Worm (Caenorhabditis elegans): Measurements from ENCODE around the gene gst-40.

DNA sequence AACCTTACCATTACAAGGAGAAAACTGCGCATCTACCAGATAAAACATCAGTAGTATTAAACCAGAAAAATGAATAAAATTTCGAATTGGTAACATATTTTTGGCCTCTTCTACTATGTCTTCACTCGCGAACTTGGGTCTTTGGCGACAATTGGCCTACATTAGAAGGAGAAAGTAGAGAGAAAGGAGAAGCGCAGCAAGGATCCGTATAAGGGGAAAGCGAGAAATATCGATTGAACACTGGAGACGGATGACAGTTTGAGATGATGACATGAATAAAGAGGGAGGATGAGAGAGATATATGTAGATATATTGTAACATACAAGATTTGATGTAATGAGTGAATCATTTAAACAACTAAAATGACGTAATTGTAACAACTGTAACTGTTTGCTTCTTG is 8.0 kb downstream of the gst-40 start, which contains the start of gene F56B3.2:
- TF ChIP-seq hsf-1 (GFP tag; IDR thresholded peaks at IDR 0.05) (no peak), ets-4 (GFP tag; optimal IDR thresholded peaks at IDR 0.05) (no peak), rcor-1 (GFP tag; IDR thresholded peaks at IDR 0.05) (no peak), ekl-4 (GFP tag; IDR thresholded peaks at IDR 0.05) (no peak), lin-35 (GFP tag; optimal IDR thresholded peaks at IDR 0.05) (no peak)
